Fruit fly (Drosophila melanogaster): Measurements from ENCODE around the gene CG5984.

The CG5984 gene

dm6 chr3R:27274533-27275447 lies 27.0 kb upstream of the CG5984 start, which contains the start of gene CG5938 (continued):
- TF ChIP-seq HLH54F (GFP tag; optimal IDR thresholded peaks at IDR 0.05) (no peak), Myb (GFP tag; optimal IDR thresholded peaks at IDR 0.05) (peak; percentile 0), ase (GFP tag; IDR thresholded peaks at IDR 0.05) (no peak), Gug (GFP tag; IDR thresholded peaks at IDR 0.05) (0 out of 4 replicates have a peak, but pooled peaks have one; percentile 9), jigr1 (GFP tag; IDR thresholded peaks at IDR 0.05) (no peak), tin (GFP tag; optimal IDR thresholded peaks at IDR 0.05) (no peak), CG16815 (GFP tag; optimal IDR thresholded peaks at IDR 0.05) (no peak), CG42726 (GFP tag; IDR thresholded peaks at IDR 0.05; ENCODE audit: partially characterized antibody) (no peak), D19B (GFP tag; optimal IDR thresholded peaks at IDR 0.05) (no peak), Dip2 (GFP tag; IDR thresholded peaks at IDR 0.05) (no peak), CG11504 (tag; optimal IDR thresholded peaks at IDR 0.05) (peak; percentile 50), klu (GFP tag; IDR thresholded peaks at IDR 0.05) (no peak), Drgx (GFP tag; IDR thresholded peaks at IDR 0.05) (peak; percentile 59; the same call in 1 of the 2 replicates), vnd (GFP tag; IDR thresholded peaks at IDR 0.05; ENCODE audit: partially characterized antibody) (no peak), CG6254 (GFP tag; optimal IDR thresholded peaks at IDR 0.05) (no peak), tx (GFP tag; optimal IDR thresholded peaks at IDR 0.05) (no peak), mld (GFP tag; IDR thresholded peaks at IDR 0.05; ENCODE audit: partially characterized antibody) (no peak), Dek (tag; optimal IDR thresholded peaks at IDR 0.05) (peak; percentile 22), CG10274 (GFP tag; optimal IDR thresholded peaks at IDR 0.05) (no peak), bab2 (GFP tag; optimal IDR thresholded peaks at IDR 0.05) (no peak), run (tag; optimal IDR thresholded peaks at IDR 0.05) (no peak), ranshi (GFP tag; IDR thresholded peaks at IDR 0.05) (no peak), danr (GFP tag; IDR thresholded peaks at IDR 0.05) (no peak), emc (GFP tag; optimal IDR thresholded peaks at IDR 0.05) (no peak), dm (GFP tag; optimal IDR thresholded peaks at IDR 0.05) (no peak), Med (GFP tag) (peak; percentile 78), mirr (GFP tag; optimal IDR thresholded peaks at IDR 0.05) (no peak), CG12104 (GFP tag; optimal IDR thresholded peaks at IDR 0.05) (no peak), B-H1 (GFP tag; IDR thresholded peaks at IDR 0.05) (no peak), CG8089 (GFP tag; optimal IDR thresholded peaks at IDR 0.05) (no peak), org-1 (GFP tag; optimal IDR thresholded peaks at IDR 0.05) (no peak), ci (GFP tag; IDR thresholded peaks at IDR 0.05) (0 out of 3 replicates have a peak, but pooled peaks have one; percentile 15), CG7372 (GFP tag; IDR thresholded peaks at IDR 0.05) (no peak), Sry-δ (GFP tag; optimal IDR thresholded peaks at IDR 0.05) (no peak), Dref (GFP tag; IDR thresholded peaks at IDR 0.05) (no peak), pnt (GFP tag; optimal IDR thresholded peaks at IDR 0.05) (no peak), CG31224 (GFP tag; IDR thresholded peaks at IDR 0.05) (no peak), Ada2b (GFP tag; IDR thresholded peaks at IDR 0.05) (peak; percentile 6; the same call in 1 of the 2 replicates), Atf-2 (GFP tag; optimal IDR thresholded peaks at IDR 0.05) (no peak), CG15479 (GFP tag; optimal IDR thresholded peaks at IDR 0.05) (peak; percentile 53), CG10366 (GFP tag; IDR thresholded peaks at IDR 0.05) (0 out of 2 replicates have a peak, but pooled peaks have one; percentile 10), cad (GFP tag; optimal IDR thresholded peaks at IDR 0.05) (no peak), CoRest (tag; optimal IDR thresholded peaks at IDR 0.05) (peak; percentile 51), CG15696 (tag; optimal IDR thresholded peaks at IDR 0.05) (peak; percentile 5), CG10431 (GFP tag; optimal IDR thresholded peaks at IDR 0.05) (peak; percentile 57), Max (GFP tag; optimal IDR thresholded peaks at IDR 0.05) (no peak), aop (GFP tag; IDR thresholded peaks at IDR 0.05) (no peak), CG9215 (GFP tag; IDR thresholded peaks at IDR 0.05) (no peak), CG18262 (tag; optimal IDR thresholded peaks at IDR 0.05) (peak; percentile 36), Rfx (GFP tag; IDR thresholded peaks at IDR 0.05) (peak; percentile 9; the same call in 1 of the 2 replicates)
